Worm (Caenorhabditis elegans) whole organism, L1 larva: ENCODE data around the gene C02G6.3.

ENCODE experiments used
- ama-1 ChIP-seq: fragments of 150-350 bp; optimal IDR thresholded peaks from 2 replicates; lab custom pipeline; 2014
- elt-3 ChIP-seq, 6 experiments: fragments of 150-350 bp in 1 of 6; sonication (generic microtip); optimal IDR thresholded peaks; 2 replicates each; lab custom pipeline; 2017 to 2018; ENCODE audit warnings: missing biosample characterization in 6 of 6, missing genetic modification characterization in 6 of 6, inconsistent platforms in 1 of 6
- jun-1 ChIP-seq: fragments of 150-350 bp; optimal IDR thresholded peaks from 2 replicates; lab custom pipeline; 2014; ENCODE audit warnings: missing biosample characterization, missing genetic modification reagents, missing genetic modification characterization
- lin-15B ChIP-seq: fragments of 150-350 bp; sonication (generic microtip); optimal IDR thresholded peaks from 3 replicates; lab custom pipeline; 2014; ENCODE audit warnings: missing biosample characterization, missing genetic modification characterization
- lir-3 ChIP-seq: sonication (generic microtip); optimal IDR thresholded peaks from 2 replicates; lab custom pipeline; 2016; ENCODE audit warnings: mild to moderate bottlenecking, missing genetic modification characterization, moderate library complexity, missing compliant biosample characterization; ENCODE audit not compliant: poor library complexity
- nhr-11 ChIP-seq: fragments of 150-350 bp; optimal IDR thresholded peaks from 2 replicates; lab custom pipeline; 2014; ENCODE audit warnings: missing biosample characterization, missing genetic modification characterization
- nhr-237 ChIP-seq: fragments of 150-350 bp; optimal IDR thresholded peaks from 2 replicates; lab custom pipeline; 2014; ENCODE audit warnings: missing biosample characterization, missing genetic modification characterization
- nhr-47 ChIP-seq: sonication (generic microtip); optimal IDR thresholded peaks from 2 replicates; lab custom pipeline; 2016; ENCODE audit warnings: mild to moderate bottlenecking, missing genetic modification characterization, moderate library complexity, missing compliant biosample characterization
- snpc-4 ChIP-seq: fragments of 150-350 bp; optimal IDR thresholded peaks from 2 replicates; lab custom pipeline; 2014; ENCODE audit warnings: missing biosample characterization, missing genetic modification characterization
- swsn-7 ChIP-seq: sonication (generic microtip); optimal IDR thresholded peaks from 2 replicates; lab custom pipeline; 2016; ENCODE audit warnings: missing genetic modification characterization, missing compliant biosample characterization
- ztf-4 ChIP-seq: fragments of 150-350 bp; optimal IDR thresholded peaks from 2 replicates; lab custom pipeline; 2014; ENCODE audit warnings: missing biosample characterization, missing genetic modification characterization

ce11 chrV:5836616-5836982 is 43.6 kb upstream of the C02G6.3 start, which contains the start of gene col-140:
- no peak for TF ChIP-seq lir-3 (tag; lab: Kevin White, UChicago)
- no peak for TF ChIP-seq nhr-11 (tag; lab: Kevin White, UChicago)
- no peak for TF ChIP-seq jun-1 (tag; lab: Kevin White, UChicago)
- TF ChIP-seq snpc-4 (tag; lab: Kevin White, UChicago): no peak
- TF ChIP-seq swsn-7 (tag; lab: Kevin White, UChicago): no peak
- TF ChIP-seq nhr-47 (tag; lab: Kevin White, UChicago): no peak
- no peak for TF ChIP-seq ama-1 (lab: Kevin White, UChicago)
- no peak for TF ChIP-seq ztf-4 (tag; lab: Kevin White, UChicago)
- TF ChIP-seq lin-15B (tag; lab: Kevin White, UChicago): no peak
- TF ChIP-seq nhr-237 (tag; lab: Kevin White, UChicago): no peak
- no peak for TF ChIP-seq elt-3 (tag; optimal IDR thresholded peaks at IDR 0.05; lab: Kevin White, UChicago)
